Worm (Caenorhabditis elegans): ENCODE results near the gene frpr-18.

Gene frpr-18

ce11 chrV:6829404-6829803 lies 40.7 kb upstream of the frpr-18 start, which contains the start of gene col-141:
col-141 (plus strand) TSS chrV:6829704.
- TF ChIP-seq egl-18 (GFP tag; IDR thresholded peaks at IDR 0.05) (no peak), die-1 (tag; optimal IDR thresholded peaks at IDR 0.05) (no peak), Y67H2A.10 (GFP tag; conservative IDR thresholded peaks at IDR 0.05) (no peak), F22D6.2 (tag; optimal IDR thresholded peaks at IDR 0.05) (no peak)

- TF ChIP-seq F55B11.4 (tag; optimal IDR thresholded peaks at IDR 0.05; ENCODE audit: borderline replicate concordance, insufficient read depth) (no peak), mxl-1 (tag; optimal IDR thresholded peaks at IDR 0.05) (no peak), B0035.1 (tag; optimal IDR thresholded peaks at IDR 0.05) (no peak), cebp-1 (GFP tag; IDR thresholded peaks at IDR 0.05) (no peak), cebp-1 (tag; optimal IDR thresholded peaks at IDR 0.05) (no peak), sea-2 (GFP tag; IDR thresholded peaks at IDR 0.05) (no peak), madf-10 (tag; optimal IDR thresholded peaks at IDR 0.05) (no peak), atf-7 (tag; optimal IDR thresholded peaks at IDR 0.05) (no peak), ekl-4 (GFP tag; IDR thresholded peaks at IDR 0.05) (no peak), snpc-3.4 (tag; optimal IDR thresholded peaks at IDR 0.05) (no peak), snpc-4 (GFP tag; optimal IDR thresholded peaks at IDR 0.05) (no peak), snpc-4 (tag; optimal IDR thresholded peaks at IDR 0.05) (no peak), egl-18 (GFP tag; IDR thresholded peaks at IDR 0.05) (0 out of 2 replicates have a peak, but pooled peaks have one; percentile 22), egrh-3 (GFP tag; IDR thresholded peaks at IDR 0.05) (peak; percentile 94), F37B4.10 (GFP tag; IDR thresholded peaks at IDR 0.05) (0 out of 2 replicates have a peak, but pooled peaks have one; percentile 47), C17E4.6 (GFP tag; IDR thresholded peaks at IDR 0.05) (no peak), unc-130 (GFP tag; optimal IDR thresholded peaks at IDR 0.05) (no peak), ets-4 (GFP tag; optimal IDR thresholded peaks at IDR 0.05) (no peak)
Observed at ce11 chrV:6830075-6830474, 40.0 kb upstream of the frpr-18 start.

- TF ChIP-seq egl-44 (GFP tag; IDR thresholded peaks at IDR 0.05) (no peak), lin-35 (GFP tag; optimal IDR thresholded peaks at IDR 0.05) (no peak), lag-1 (GFP tag; IDR thresholded peaks at IDR 0.05) (no peak), let-526 (GFP tag; IDR thresholded peaks at IDR 0.05) (no peak), nfya-1 (tag; optimal IDR thresholded peaks at IDR 0.05; ENCODE audit: borderline replicate concordance, insufficient read depth) (no peak), hlh-12 (tag; optimal IDR thresholded peaks at IDR 0.05) (no peak), athp-1 (tag; optimal IDR thresholded peaks at IDR 0.05) (no peak), gei-17 (GFP tag; optimal IDR thresholded peaks at IDR 0.05) (no peak), F10E7.11 (tag; optimal IDR thresholded peaks at IDR 0.05) (no peak), unc-130 (GFP tag; optimal IDR thresholded peaks at IDR 0.05) (no peak), nhr-27 (tag; optimal IDR thresholded peaks at IDR 0.05) (no peak), tlf-1 (GFP tag; optimal IDR thresholded peaks at IDR 0.05) (no peak), attf-5 (GFP tag; optimal IDR thresholded peaks at IDR 0.05) (no peak), F57A8.1 (GFP tag; optimal IDR thresholded peaks at IDR 0.05) (no peak), F37B4.10 (GFP tag; IDR thresholded peaks at IDR 0.05) (no peak), F55B11.4 (tag; optimal IDR thresholded peaks at IDR 0.05; ENCODE audit: borderline replicate concordance, insufficient read depth) (no peak), ztf-18 (tag; optimal IDR thresholded peaks at IDR 0.05) (no peak)
Observed at ce11 chrV:6830755-6831227, 39.3 kb upstream of the frpr-18 start, which contains the start of gene col-142. col-142 (plus strand) TSS chrV:6831177.

ce11 chrV:6831539-6831938 lies 38.6 kb upstream of the frpr-18 start:
- TF ChIP-seq madf-3 (GFP tag; IDR thresholded peaks at IDR 0.05), result no peak
- TF ChIP-seq C17E4.6 (GFP tag; IDR thresholded peaks at IDR 0.05), result no peak
- TF ChIP-seq ekl-4 (GFP tag; IDR thresholded peaks at IDR 0.05), result no peak
- peak; percentile 90 for TF ChIP-seq egrh-3 (GFP tag; IDR thresholded peaks at IDR 0.05)
- peak; percentile 77 for TF ChIP-seq zfh-2 (GFP tag; conservative IDR thresholded peaks at IDR 0.05)
- TF ChIP-seq ceh-79 (tag; optimal IDR thresholded peaks at IDR 0.05), result no peak
